Worm (Caenorhabditis elegans) whole organism, early embryonic: ENCODE data around the gene C02D5.2.

Source experiments
- F13C5.2 ChIP-seq: sonication (generic microtip); optimal IDR thresholded peaks from 2 replicates; lab custom pipeline; 2017; ENCODE audit warnings: mild to moderate bottlenecking, missing genetic modification characterization, inconsistent platforms, missing compliant biosample characterization
- ama-1 ChIP-seq: fragments of 150-350 bp; optimal IDR thresholded peaks from 2 replicates; lab custom pipeline; 2014
- flt-1 ChIP-seq: fragments of 200-800 bp; sonication (Bioruptor generic); IDR thresholded peaks from 2 replicates; pipeline ENCODE4 v1.3.6; 2022; ENCODE audit warnings: missing genetic modification characterization, missing compliant biosample characterization
- tbx-11 ChIP-seq: fragments of 200-800 bp; sonication (Bioruptor generic); IDR thresholded peaks from 2 replicates; pipeline ENCODE4 v1.3.6; 2022; ENCODE audit warnings: missing genetic modification characterization, missing compliant biosample characterization
- tbx-37 ChIP-seq: fragments of 200-800 bp; sonication (Bioruptor generic); conservative IDR thresholded peaks from 2 replicates; pipeline ENCODE4 v1.3.6; 2022; ENCODE audit warnings: missing genetic modification reagents, missing genetic modification characterization, missing compliant biosample characterization

ce11 chrIII:8578381-8578780, 21.2 kb downstream of the C02D5.2 start:
- no peak for TF ChIP-seq tbx-37
- TF ChIP-seq ama-1 = no peak
- no peak for TF ChIP-seq F13C5.2 (tag; lab: Kevin White, UChicago)
- no peak for TF ChIP-seq flt-1 (GFP tag; lab: Robert Waterston, UW)
- TF ChIP-seq tbx-11 = no peak
